Worm (Caenorhabditis elegans): ENCODE results near the gene epi-1.

DNA sequence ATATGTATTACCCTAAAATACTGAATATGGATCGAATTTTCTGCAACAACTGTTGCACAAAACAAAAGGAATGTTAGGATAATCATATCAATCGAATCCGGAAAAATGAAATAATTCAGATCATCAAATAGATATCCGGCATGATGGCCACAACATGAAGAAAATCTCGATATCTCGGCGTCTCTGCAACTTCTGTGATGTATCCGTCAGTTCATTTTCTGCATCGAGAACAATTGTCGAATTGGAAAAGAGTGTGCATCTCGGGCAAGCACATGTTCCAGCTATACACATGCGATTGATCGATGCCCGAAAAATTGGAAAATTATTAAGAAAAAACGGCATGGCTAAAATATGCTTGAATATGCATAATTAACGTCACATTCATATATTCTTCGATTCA is 19.1 kb downstream of the epi-1 start, which contains the start of the genes K08C7.6 and R102.1:
- TF ChIP-seq blmp-1 (tag; optimal IDR thresholded peaks at IDR 0.05) (no peak), ces-1 (GFP tag; optimal IDR thresholded peaks at IDR 0.05) (no peak), lin-32 (GFP tag; optimal IDR thresholded peaks at IDR 0.05) (no peak), sptf-1 (tag; optimal IDR thresholded peaks at IDR 0.05) (no peak), ztf-11 (tag; optimal IDR thresholded peaks at IDR 0.05) (no peak), snpc-4 (tag; optimal IDR thresholded peaks at IDR 0.05) (no peak), mls-2 (tag; optimal IDR thresholded peaks at IDR 0.05) (no peak), unc-39 (tag; optimal IDR thresholded peaks at IDR 0.05) (no peak), elt-1 (tag; optimal IDR thresholded peaks at IDR 0.05; ENCODE audit: borderline replicate concordance, insufficient read depth) (no peak), nhr-28 (tag; optimal IDR thresholded peaks at IDR 0.05) (no peak), unc-62 (GFP tag; optimal IDR thresholded peaks at IDR 0.05) (no peak), nhr-237 (tag; optimal IDR thresholded peaks at IDR 0.05) (no peak), ceh-83 (GFP tag; optimal IDR thresholded peaks at IDR 0.05) (no peak)

Data from whole organism, mixed stage, embryonic.